Worm (Caenorhabditis elegans) whole organism, L1 larva: ENCODE measurements around the gene srp-3.

ENCODE experiments used
- C04F5.9 ChIP-seq: sonication (generic microtip); optimal IDR thresholded peaks from 2 replicates; lab custom pipeline; 2016; ENCODE audit warnings: missing genetic modification characterization, missing compliant biosample characterization
- C16A3.4 ChIP-seq: fragments of 150-350 bp; optimal IDR thresholded peaks from 2 replicates; lab custom pipeline; 2014; ENCODE audit warnings: missing biosample characterization, missing genetic modification characterization
- Y116A8C.19 ChIP-seq: sonication (generic microtip); optimal IDR thresholded peaks from 2 replicates; lab custom pipeline; 2016; ENCODE audit warnings: missing compliant biosample characterization, missing genetic modification characterization, borderline replicate concordance
- aha-1 ChIP-seq: fragments of 150-350 bp; optimal IDR thresholded peaks from 2 replicates; lab custom pipeline; 2014; ENCODE audit warnings: missing biosample characterization, missing genetic modification characterization
- ama-1 ChIP-seq: fragments of 150-350 bp; optimal IDR thresholded peaks from 2 replicates; lab custom pipeline; 2014
- ceh-8 ChIP-seq: fragments of 200-800 bp; sonication (Bioruptor generic); optimal IDR thresholded peaks from 2 replicates; lab custom pipeline; 2018; ENCODE audit warnings: mild to moderate bottlenecking, missing genetic modification characterization, moderate library complexity, missing compliant biosample characterization
- ceh-82 ChIP-seq, 3 experiments: fragments of 150-350 bp in 1 of 3; sonication (generic microtip) in 2 of 3; optimal IDR thresholded peaks; 2 replicates each; lab custom pipeline; 2014 to 2017; ENCODE audit warnings: missing biosample characterization in 3 of 3, missing genetic modification characterization in 3 of 3
- ceh-90 ChIP-seq: sonication (generic microtip); optimal IDR thresholded peaks from 2 replicates; lab custom pipeline; 2016; ENCODE audit warnings: missing genetic modification characterization, missing compliant biosample characterization
- ces-1 ChIP-seq: fragments of 150-350 bp; optimal IDR thresholded peaks from 2 replicates; lab custom pipeline; 2014; ENCODE audit warnings: missing biosample characterization, missing genetic modification reagents, missing genetic modification characterization
- dpl-1 ChIP-seq, 3 experiments: fragments of 150-350 bp in 2 of 3; sonication (generic microtip) in 1 of 3; optimal IDR thresholded peaks; 2 replicates each; lab custom pipeline; 2014 to 2017; ENCODE audit warnings: missing biosample characterization in 3 of 3, missing genetic modification characterization in 3 of 3, missing genetic modification reagents in 3 of 3
- dsc-1 ChIP-seq: sonication (generic microtip); optimal IDR thresholded peaks from 2 replicates; lab custom pipeline; 2016; ENCODE audit warnings: mild to moderate bottlenecking, missing genetic modification characterization, missing compliant biosample characterization
- efl-1 ChIP-seq, 4 experiments: fragments of 150-350 bp; optimal IDR thresholded peaks in 3 of 4; peaks in 1 of 4; 1 replicate in 1 of 4; 2 replicates in 3 of 4; lab custom pipeline; 2014; ENCODE audit warnings: missing biosample characterization in 2 of 4, missing genetic modification characterization in 2 of 4, missing genetic modification reagents in 2 of 4
- efl-3 ChIP-seq: fragments of 200-800 bp; sonication (Bioruptor generic); optimal IDR thresholded peaks from 2 replicates; lab custom pipeline; 2018; ENCODE audit warnings: mild to moderate bottlenecking, missing genetic modification characterization, missing compliant biosample characterization
- egl-13 ChIP-seq: sonication (generic microtip); optimal IDR thresholded peaks from 2 replicates; lab custom pipeline; 2016; ENCODE audit warnings: missing genotype, missing genetic modification reagents, missing genetic modification characterization, missing compliant biosample characterization
- fkh-4 ChIP-seq: sonication (generic microtip); optimal IDR thresholded peaks from 2 replicates; lab custom pipeline; 2016; ENCODE audit warnings: missing compliant biosample characterization, missing genetic modification characterization, borderline replicate concordance
- fkh-8 ChIP-seq: sonication (generic microtip); optimal IDR thresholded peaks from 2 replicates; lab custom pipeline; 2016; ENCODE audit warnings: mild to moderate bottlenecking, missing genetic modification characterization, missing compliant biosample characterization
- hlh-4 ChIP-seq: sonication (generic microtip); optimal IDR thresholded peaks from 2 replicates; lab custom pipeline; 2016; ENCODE audit warnings: mild to moderate bottlenecking, missing genetic modification characterization, missing compliant biosample characterization
- hpl-2 ChIP-seq: fragments of 150-350 bp; optimal IDR thresholded peaks from 2 replicates; lab custom pipeline; 2014; ENCODE audit warnings: missing biosample characterization, missing genetic modification reagents, missing genetic modification characterization
- isw-1 ChIP-seq: fragments of 200-800 bp; sonication (Bioruptor generic); IDR thresholded peaks from 2 replicates; pipeline ENCODE4 v1.3.6; 2022; ENCODE audit warnings: missing genetic modification characterization, missing compliant biosample characterization
- lin-35 ChIP-seq, 2 experiments: fragments of 150-350 bp; optimal IDR thresholded peaks; 2 replicates each; lab custom pipeline; 2014; ENCODE audit warnings: missing biosample characterization in 2 of 2, missing genetic modification characterization in 2 of 2, missing genetic modification reagents in 2 of 2
- lin-39 ChIP-seq: fragments of 150-350 bp; optimal IDR thresholded peaks from 2 replicates; lab custom pipeline; 2014; ENCODE audit warnings: missing biosample characterization, missing genetic modification reagents, missing genetic modification characterization
- mef-2 ChIP-seq: fragments of 150-350 bp; optimal IDR thresholded peaks from 2 replicates; lab custom pipeline; 2014; ENCODE audit warnings: missing biosample characterization, missing genetic modification characterization
- nhr-11 ChIP-seq: fragments of 150-350 bp; optimal IDR thresholded peaks from 2 replicates; lab custom pipeline; 2014; ENCODE audit warnings: missing biosample characterization, missing genetic modification characterization
- nhr-12 ChIP-seq: sonication (generic microtip); optimal IDR thresholded peaks from 2 replicates; lab custom pipeline; 2017; ENCODE audit warnings: missing biosample characterization, missing genetic modification characterization
- nhr-19 ChIP-seq: fragments of 200-800 bp; sonication (Bioruptor generic); conservative IDR thresholded peaks from 2 replicates; pipeline ENCODE4 v1.3.6; 2022; ENCODE audit warnings: missing genetic modification characterization, missing compliant biosample characterization
- nhr-47 ChIP-seq: sonication (generic microtip); optimal IDR thresholded peaks from 2 replicates; lab custom pipeline; 2016; ENCODE audit warnings: mild to moderate bottlenecking, missing genetic modification characterization, moderate library complexity, missing compliant biosample characterization
- nhr-76 ChIP-seq: sonication (generic microtip); optimal IDR thresholded peaks from 2 replicates; lab custom pipeline; 2017; ENCODE audit warnings: missing biosample characterization, missing genetic modification characterization
- nhr-85 ChIP-seq: sonication (generic microtip); peaks from one replicate; lab custom pipeline; 2016; ENCODE audit warnings: missing genetic modification characterization, inconsistent platforms, missing compliant biosample characterization
- pag-3 ChIP-seq: sonication (generic microtip); optimal IDR thresholded peaks from 2 replicates; lab custom pipeline; 2017; ENCODE audit warnings: missing genetic modification characterization, mild to moderate bottlenecking, missing compliant biosample characterization, antibody characterized with exemption, borderline replicate concordance; ENCODE audit not compliant: insufficient read depth
- pax-3 ChIP-seq: fragments of 200-800 bp; sonication (Bioruptor generic); optimal IDR thresholded peaks from 2 replicates; lab custom pipeline; 2018; ENCODE audit warnings: mild to moderate bottlenecking, missing genetic modification characterization, moderate library complexity, missing compliant biosample characterization
- rnt-1 ChIP-seq: sonication (generic microtip); optimal IDR thresholded peaks from 2 replicates; lab custom pipeline; 2016; ENCODE audit warnings: mild to moderate bottlenecking, missing genetic modification characterization, moderate library complexity, missing compliant biosample characterization
- snpc-4 ChIP-seq: fragments of 150-350 bp; optimal IDR thresholded peaks from 2 replicates; lab custom pipeline; 2014; ENCODE audit warnings: missing biosample characterization, missing genetic modification characterization
- snu-23 ChIP-seq: sonication (generic microtip); optimal IDR thresholded peaks from 2 replicates; lab custom pipeline; 2016; ENCODE audit warnings: missing genetic modification characterization, missing compliant biosample characterization
- sox-4 ChIP-seq: sonication (generic microtip); optimal IDR thresholded peaks from 2 replicates; lab custom pipeline; 2016; ENCODE audit warnings: missing genetic modification characterization, missing compliant biosample characterization
- sptf-1 ChIP-seq: fragments of 150-350 bp; optimal IDR thresholded peaks from 2 replicates; lab custom pipeline; 2014; ENCODE audit warnings: missing biosample characterization, missing genetic modification characterization
- sup-37 ChIP-seq: fragments of 200-800 bp; sonication (Bioruptor generic); optimal IDR thresholded peaks from 2 replicates; lab custom pipeline; 2018; ENCODE audit warnings: mild to moderate bottlenecking, missing genetic modification characterization, missing compliant biosample characterization
- swsn-7 ChIP-seq: sonication (generic microtip); optimal IDR thresholded peaks from 2 replicates; lab custom pipeline; 2016; ENCODE audit warnings: missing genetic modification characterization, missing compliant biosample characterization
- unc-30 ChIP-seq: sonication (generic microtip); optimal IDR thresholded peaks from 2 replicates; lab custom pipeline; 2017; ENCODE audit warnings: missing biosample characterization, missing genetic modification characterization
- unc-62 ChIP-seq: fragments of 150-350 bp; optimal IDR thresholded peaks from 2 replicates; lab custom pipeline; 2014; ENCODE audit warnings: missing biosample characterization, missing genetic modification reagents, missing genetic modification characterization
- unc-98 ChIP-seq: fragments of 200-800 bp; sonication (Bioruptor generic); IDR thresholded peaks from 2 replicates; pipeline ENCODE4 v1.3.6; 2022; ENCODE audit warnings: missing genetic modification characterization, missing compliant biosample characterization
- xbp-1 ChIP-seq: sonication (generic microtip); optimal IDR thresholded peaks from 2 replicates; lab custom pipeline; 2016; ENCODE audit warnings: missing genetic modification characterization, missing compliant biosample characterization
- zag-1 ChIP-seq: fragments of 150-350 bp; optimal IDR thresholded peaks from 2 replicates; lab custom pipeline; 2014; ENCODE audit warnings: missing biosample characterization, missing genetic modification characterization
- ztf-4 ChIP-seq: fragments of 150-350 bp; optimal IDR thresholded peaks from 2 replicates; lab custom pipeline; 2014; ENCODE audit warnings: missing biosample characterization, missing genetic modification characterization

Gene srp-3

DNA sequence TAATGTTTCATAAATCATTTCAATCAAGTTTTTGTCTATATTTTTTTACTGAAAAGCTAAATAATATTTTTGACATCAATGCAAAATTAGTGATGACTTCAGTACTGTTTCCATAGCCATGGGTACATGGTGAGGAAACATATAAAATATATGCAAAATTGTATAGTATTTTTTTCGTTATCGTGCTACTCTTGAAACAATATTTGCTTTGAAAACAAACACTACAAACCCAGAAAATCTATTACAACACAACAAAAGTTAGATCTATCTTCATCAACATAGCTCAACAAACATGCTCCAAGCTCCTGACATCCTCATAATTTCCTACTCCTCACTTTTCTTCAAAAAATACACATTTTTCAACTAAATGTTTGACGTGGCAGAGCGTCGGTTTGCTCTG lies at the start of gene srp-3:
Gene srp-3, plus strand, starts transcription at position 301 of the 400 bp plus-strand sequence.
- TF ChIP-seq nhr-12 (tag; lab: Kevin White, UChicago): no peak
- no peak for TF ChIP-seq xbp-1 (tag; lab: Kevin White, UChicago)
- no peak for TF ChIP-seq lin-35 (GFP tag; optimal IDR thresholded peaks at IDR 0.05; lab: Kevin White, UChicago)
- no peak for TF ChIP-seq nhr-19
- TF ChIP-seq nhr-47 (tag; lab: Kevin White, UChicago): no peak
- TF ChIP-seq unc-98 (GFP tag; lab: Robert Waterston, UW): no peak
- TF ChIP-seq ztf-4 (tag; lab: Kevin White, UChicago): no peak
- TF ChIP-seq mef-2: no peak
- no peak for TF ChIP-seq dpl-1 (GFP tag; optimal IDR thresholded peaks at IDR 0.05; lab: Kevin White, UChicago)
- no peak for TF ChIP-seq ceh-82 (tag; optimal IDR thresholded peaks at IDR 0.05; lab: Kevin White, UChicago)
- TF ChIP-seq C04F5.9 (tag; lab: Kevin White, UChicago): no peak
- TF ChIP-seq unc-30 (tag; lab: Kevin White, UChicago): no peak
- TF ChIP-seq ama-1 (lab: Kevin White, UChicago): no peak

DNA sequence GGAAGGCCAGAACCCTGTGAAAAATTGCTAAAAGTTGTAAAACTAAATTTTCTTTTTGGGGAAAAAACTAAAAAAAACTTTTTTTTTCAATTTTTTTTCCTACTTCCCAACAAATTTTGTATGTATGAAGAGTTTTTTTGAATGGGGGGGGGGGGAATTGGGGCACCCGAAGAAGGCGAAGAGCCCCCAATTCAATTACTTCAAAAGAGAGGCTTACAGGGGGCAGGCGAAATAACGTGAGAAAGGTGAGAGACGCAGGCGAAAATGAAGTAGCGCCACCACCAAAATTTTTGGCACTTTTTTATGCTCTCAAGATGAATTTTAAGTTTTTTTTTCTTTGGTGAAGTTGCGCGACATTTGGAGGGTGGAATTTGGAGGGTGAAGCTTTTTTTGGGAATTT lies 45.7 kb upstream of the srp-3 start:
- no peak for TF ChIP-seq sup-37 (GFP tag; lab: Kevin White, UChicago)
- TF ChIP-seq efl-1 (optimal IDR thresholded peaks at IDR 0.05; lab: Kevin White, UChicago): no peak
- peak in 1 of 2 experiments; percentile 10 for TF ChIP-seq efl-1 (GFP tag; optimal IDR thresholded peaks at IDR 0.05 in 1 of 2; lab: Kevin White, UChicago)
- no peak for TF ChIP-seq pag-3 (tag; lab: Kevin White, UChicago)

- TF ChIP-seq dpl-1 (GFP tag; optimal IDR thresholded peaks at IDR 0.05; lab: Kevin White, UChicago): no peak
- no peak for TF ChIP-seq dsc-1 (tag; lab: Kevin White, UChicago)
- TF ChIP-seq, all 84 proteins: peak for 0
Measured at ce11 chrV:1864997-1865396, 43.6 kb upstream of the srp-3 start.

DNA sequence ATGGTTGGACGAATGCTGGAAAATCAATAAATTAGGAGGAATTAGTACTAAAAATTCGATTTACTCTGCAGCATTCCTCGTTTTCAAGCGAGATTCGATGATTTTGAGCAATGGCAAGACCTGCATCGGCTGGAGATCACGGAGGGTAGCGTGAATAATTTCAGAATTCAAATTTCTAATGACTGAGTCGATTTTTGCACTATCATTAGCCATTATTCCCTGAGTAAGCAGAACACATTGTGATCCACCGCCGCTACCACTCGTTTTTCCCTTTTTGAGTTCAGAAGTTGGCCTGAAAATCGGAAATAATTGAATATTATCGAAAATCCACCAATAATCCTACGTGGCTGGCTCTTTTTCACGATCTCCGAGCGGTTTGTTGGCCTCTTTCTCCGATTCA lies 40.6 kb upstream of the srp-3 start:
- TF ChIP-seq efl-1 (optimal IDR thresholded peaks at IDR 0.05; lab: Kevin White, UChicago) (no peak), efl-1 (GFP tag; optimal IDR thresholded peaks at IDR 0.05 in 1 of 2; lab: Kevin White, UChicago) (peak in 1 of 2 experiments; percentile 71), xbp-1 (tag; lab: Kevin White, UChicago) (no peak)

ce11 chrV:1868596-1869263 lies 39.9 kb upstream of the srp-3 start, which contains the start of gene knl-3:
Gene knl-3, plus strand, starts transcription at chrV:1869213.
- TF ChIP-seq ceh-90 (tag; lab: Kevin White, UChicago) (peak; percentile 40), snu-23 (GFP tag; lab: Kevin White, UChicago) (peak; percentile 93), unc-62 (no peak), nhr-11 (peak; percentile 73), xbp-1 (tag; lab: Kevin White, UChicago) (peak; percentile 86), nhr-76 (peak; percentile 72), ces-1 (no peak), lin-39 (peak; percentile 82), fkh-4 (tag; lab: Kevin White, UChicago) (peak; percentile 40), ceh-8 (peak; percentile 81), sptf-1 (tag; lab: Kevin White, UChicago) (no peak), rnt-1 (tag; lab: Kevin White, UChicago) (peak; percentile 95), Y116A8C.19 (tag; lab: Kevin White, UChicago) (no peak), lin-35 (GFP tag; optimal IDR thresholded peaks at IDR 0.05; lab: Kevin White, UChicago) (peak; percentile 96 to 98), swsn-7 (tag; lab: Kevin White, UChicago) (peak; percentile 90), nhr-47 (tag; lab: Kevin White, UChicago) (peak; percentile 93), hlh-4 (no peak), aha-1 (tag; lab: Kevin White, UChicago) (peak; percentile 55), pax-3 (tag; lab: Kevin White, UChicago) (peak; percentile 83), hpl-2 (GFP tag; lab: Kevin White, UChicago) (no peak), fkh-8 (tag; lab: Kevin White, UChicago) (peak; percentile 85), snpc-4 (tag; lab: Kevin White, UChicago) (peak; percentile 76), isw-1 (peak; percentile 85), C16A3.4 (tag; lab: Kevin White, UChicago) (peak; percentile 85), efl-3 (no peak), sox-4 (tag; lab: Kevin White, UChicago) (peak; percentile 60), egl-13 (peak; percentile 77), zag-1 (peak; percentile 61), nhr-85 (peak; percentile 92)
